Fruit fly (Drosophila melanogaster): ENCODE results near the gene yellow-c.

Gene yellow-c

DNA sequence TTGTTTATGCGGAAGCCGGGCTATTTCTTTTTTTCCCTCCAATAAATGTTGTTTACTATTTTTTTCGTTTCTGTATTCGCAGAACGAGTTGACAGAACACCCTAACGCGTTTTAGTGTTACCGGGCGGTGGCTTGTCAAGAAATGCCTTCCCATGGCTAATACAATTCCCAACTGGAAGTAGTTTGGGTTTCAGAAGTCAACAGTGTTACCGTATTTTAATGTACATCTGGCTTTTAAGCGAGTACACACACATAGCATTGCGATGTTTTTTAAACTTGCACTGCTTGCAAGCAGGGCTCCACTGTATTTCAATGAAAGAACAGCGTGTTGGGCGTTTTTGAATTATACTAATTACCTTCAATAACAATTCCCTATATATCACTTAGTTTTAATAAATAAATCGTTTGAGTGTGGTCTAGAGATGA, 25.4 kb downstream of the yellow-c start, which contains the start of gene TfIIS (continued):
- TF ChIP-seq phol (tag; optimal IDR thresholded peaks at IDR 0.05) (peak; percentile 53), CG15601 (tag; optimal IDR thresholded peaks at IDR 0.05) (peak; percentile 76), knrl (GFP tag; IDR thresholded peaks at IDR 0.05; ENCODE audit: partially characterized antibody) (peak; percentile 61; the same call in 2 of the 3 replicates), CG17361 (GFP tag; IDR thresholded peaks at IDR 0.05) (no peak), MESR4 (GFP tag; optimal IDR thresholded peaks at IDR 0.05) (peak; percentile 87), CG2120 (GFP tag; optimal IDR thresholded peaks at IDR 0.05) (peak; percentile 37), CG6254 (GFP tag; optimal IDR thresholded peaks at IDR 0.05) (no peak), grau (tag; optimal IDR thresholded peaks at IDR 0.05) (peak; percentile 42), Dref (GFP tag; IDR thresholded peaks at IDR 0.05) (peak; percentile 54), Dll (GFP tag; IDR thresholded peaks at IDR 0.05; ENCODE audit: partially characterized antibody) (0 out of 4 replicates have a peak, but pooled peaks have one; percentile 13), CG8290 (GFP tag; optimal IDR thresholded peaks at IDR 0.05) (peak; percentile 94), CG8290 (tag; optimal IDR thresholded peaks at IDR 0.05) (peak; percentile 70 to 92), CG14441 (GFP tag; IDR thresholded peaks at IDR 0.05) (no peak), rib (GFP tag; IDR thresholded peaks at IDR 0.05) (0 out of 2 replicates have a peak, but pooled peaks have one; percentile 5), CG4360 (GFP tag; IDR thresholded peaks at IDR 0.05) (no peak), jumu (GFP tag; optimal IDR thresholded peaks at IDR 0.05) (peak; percentile 42), Mad (GFP tag; optimal IDR thresholded peaks at IDR 0.05) (peak; percentile 26), wek (GFP tag; optimal IDR thresholded peaks at IDR 0.05) (peak; percentile 27), CG7839 (tag; optimal IDR thresholded peaks at IDR 0.05) (peak; percentile 16), Pdp1 (GFP tag; optimal IDR thresholded peaks at IDR 0.05) (peak in 1 of 2 experiments; percentile 49), CG2712 (tag; optimal IDR thresholded peaks at IDR 0.05) (peak; percentile 21), Opbp (GFP tag; IDR thresholded peaks at IDR 0.05; ENCODE audit: partially characterized antibody) (peak; percentile 62), mam (GFP tag; optimal IDR thresholded peaks at IDR 0.05) (peak; percentile 48), unc-4 (GFP tag; IDR thresholded peaks at IDR 0.05; ENCODE audit: partially characterized antibody) (peak; percentile 45; the same call in 1 of the 2 replicates), CG6765 (GFP tag; optimal IDR thresholded peaks at IDR 0.05) (no peak), sug (tag; optimal IDR thresholded peaks at IDR 0.05) (peak; percentile 40), her (GFP tag; optimal IDR thresholded peaks at IDR 0.05) (peak; percentile 23), CG33213 (GFP tag; optimal IDR thresholded peaks at IDR 0.05) (peak; percentile 84), CG12769 (tag; optimal IDR thresholded peaks at IDR 0.05) (peak; percentile 59), Lhr (GFP tag; optimal IDR thresholded peaks at IDR 0.05) (peak; percentile 95), tll (GFP tag; optimal IDR thresholded peaks at IDR 0.05) (peak in 1 of 2 experiments; percentile 94), CG13287 (GFP tag; IDR thresholded peaks at IDR 0.05; ENCODE audit: partially characterized antibody) (peak; percentile 50; the same call in 1 of the 2 replicates), HLHmδ (GFP tag; optimal IDR thresholded peaks at IDR 0.05) (no peak), ssp (GFP tag; IDR thresholded peaks at IDR 0.05) (peak; percentile 72), sd (tag; optimal IDR thresholded peaks at IDR 0.05) (peak; percentile 31), CG17568 (GFP tag; optimal IDR thresholded peaks at IDR 0.05) (peak; percentile 97), Bgb (GFP tag; IDR thresholded peaks at IDR 0.05; ENCODE audit: partially characterized antibody) (peak; percentile 48; the same call in 1 of the 2 replicates), dm (GFP tag; optimal IDR thresholded peaks at IDR 0.05) (peak; percentile 74), Ets65A (GFP tag) (peak; percentile 88), Hmr (GFP tag; optimal IDR thresholded peaks at IDR 0.05) (peak; percentile 74), HmgD (GFP tag; optimal IDR thresholded peaks at IDR 0.05) (peak; percentile 93), otp (GFP tag; IDR thresholded peaks at IDR 0.05) (no peak), bigmax (GFP tag; optimal IDR thresholded peaks at IDR 0.05) (peak; percentile 53), CG12155 (GFP tag; optimal IDR thresholded peaks at IDR 0.05) (peak; percentile 69), Sin3A (optimal IDR thresholded peaks at IDR 0.05) (peak; percentile 74), bbx (GFP tag; IDR thresholded peaks at IDR 0.05; ENCODE audit: partially characterized antibody) (peak; percentile 17; the same call in 1 of the 2 replicates), row (GFP tag; IDR thresholded peaks at IDR 0.05) (peak; percentile 51), twi (tag; optimal IDR thresholded peaks at IDR 0.05) (peak; percentile 2), E2f2 (GFP tag; IDR thresholded peaks at IDR 0.05) (peak; percentile 83), Adf1 (GFP tag; IDR thresholded peaks at IDR 0.05) (peak; percentile 13; the same call in 1 of the 2 replicates)

Measured in whole organism, embryonic.